Worm (Caenorhabditis elegans) whole organism, young adult: Measurements from ENCODE around the gene Y44A6B.3.

Experiments
- D2030.7 ChIP-seq: fragments of 200-800 bp; sonication (Bioruptor generic); IDR thresholded peaks from 2 replicates; pipeline ENCODE4 v1.3.6; 2022; ENCODE audit warnings: missing genetic modification reagents, missing genetic modification characterization, missing compliant biosample characterization
- F23B12.7 ChIP-seq: sonication (generic microtip); optimal IDR thresholded peaks from 2 replicates; lab custom pipeline; 2017; ENCODE audit warnings: missing genetic modification characterization, mild to moderate bottlenecking, missing compliant biosample characterization, antibody characterized with exemption, moderate library complexity; ENCODE audit not compliant: insufficient read depth
- akir-1 ChIP-seq: fragments of 200-800 bp; sonication (Bioruptor generic); optimal IDR thresholded peaks from 2 replicates; lab custom pipeline; 2018; ENCODE audit warnings: mild to moderate bottlenecking, missing genetic modification characterization, moderate library complexity, missing compliant biosample characterization
- ama-1 ChIP-seq, 3 experiments: fragments of 150-350 bp in 1 of 3; sonication (generic microtip) in 2 of 3; optimal IDR thresholded peaks; 2 replicates each; lab custom pipeline; 2014 to 2018; ENCODE audit warnings: missing biosample characterization in 2 of 3, missing genetic modification characterization in 2 of 3, missing genetic modification reagents in 2 of 3
- aptf-3 ChIP-seq: fragments of 200-800 bp; sonication (Bioruptor generic); IDR thresholded peaks from 2 replicates; pipeline ENCODE4 v1.3.6; 2022; ENCODE audit warnings: missing genetic modification characterization, missing compliant biosample characterization
- ceh-40 ChIP-seq: fragments of 200-800 bp; sonication (Bioruptor generic); IDR thresholded peaks from 2 replicates; pipeline ENCODE4 v1.3.6; 2022; ENCODE audit warnings: missing genetic modification characterization, missing compliant biosample characterization
- ceh-58 ChIP-seq: fragments of 200-800 bp; sonication (Bioruptor generic); IDR thresholded peaks from 2 replicates; pipeline ENCODE4 v1.3.6; 2022; ENCODE audit warnings: missing genetic modification characterization, missing compliant biosample characterization
- ceh-79 ChIP-seq: sonication (generic microtip); optimal IDR thresholded peaks from 2 replicates; lab custom pipeline; 2017; ENCODE audit warnings: mild to moderate bottlenecking, missing genetic modification characterization, missing compliant biosample characterization
- ceh-91 ChIP-seq: fragments of 200-800 bp; sonication (Bioruptor generic); IDR thresholded peaks from 2 replicates; pipeline ENCODE4 v1.3.6; 2022; ENCODE audit warnings: missing genetic modification reagents, missing genetic modification characterization, missing compliant biosample characterization
- die-1 ChIP-seq: sonication (generic microtip); optimal IDR thresholded peaks from 2 replicates; lab custom pipeline; 2016; ENCODE audit warnings: missing genotype, mild to moderate bottlenecking, missing genetic modification characterization, missing compliant biosample characterization
- egl-18 ChIP-seq: fragments of 200-800 bp; sonication (Bioruptor generic); IDR thresholded peaks from 2 replicates; pipeline ENCODE4 v1.3.6; 2022; ENCODE audit warnings: missing genetic modification reagents, missing genetic modification characterization, missing compliant biosample characterization
- fkh-3 ChIP-seq: sonication (generic microtip); optimal IDR thresholded peaks from 2 replicates; lab custom pipeline; 2016; ENCODE audit warnings: mild to moderate bottlenecking, missing genetic modification characterization, missing compliant biosample characterization
- hmg-1.2 ChIP-seq: fragments of 200-800 bp; sonication (Bioruptor generic); IDR thresholded peaks from 2 replicates; pipeline ENCODE4 v1.3.6; 2022; ENCODE audit warnings: missing genetic modification reagents, missing genetic modification characterization, missing compliant biosample characterization
- hrde-1 ChIP-seq: sonication (generic microtip); optimal IDR thresholded peaks from 2 replicates; lab custom pipeline; 2016; ENCODE audit warnings: missing genetic modification characterization, mild to moderate bottlenecking, missing compliant biosample characterization, moderate library complexity, missing genotype, missing genetic modification reagents, borderline replicate concordance
- lin-54 ChIP-seq: fragments of 200-800 bp; sonication (Bioruptor generic); optimal IDR thresholded peaks from 2 replicates; lab custom pipeline; 2018; ENCODE audit warnings: mild to moderate bottlenecking, missing genetic modification characterization, missing compliant biosample characterization
- lir-1 ChIP-seq: fragments of 200-800 bp; sonication (Bioruptor generic); conservative IDR thresholded peaks from 2 replicates; pipeline ENCODE4 v1.3.6; 2022; ENCODE audit warnings: missing genetic modification reagents, missing genetic modification characterization, missing compliant biosample characterization
- lsl-1 ChIP-seq: fragments of 200-800 bp; sonication (Bioruptor generic); optimal IDR thresholded peaks from 2 replicates; lab custom pipeline; 2018; ENCODE audit warnings: mild to moderate bottlenecking, missing genetic modification characterization, moderate library complexity, missing compliant biosample characterization
- madf-3 ChIP-seq: fragments of 200-800 bp; sonication (Bioruptor generic); IDR thresholded peaks from 2 replicates; pipeline ENCODE4 v1.3.6; 2022; ENCODE audit warnings: missing genetic modification reagents, missing genetic modification characterization, missing compliant biosample characterization
- madf-6 ChIP-seq: fragments of 200-800 bp; sonication (Bioruptor generic); IDR thresholded peaks from 2 replicates; pipeline ENCODE4 v1.3.6; 2022; ENCODE audit warnings: missing genetic modification reagents, missing genetic modification characterization, missing compliant biosample characterization
- madf-8 ChIP-seq: fragments of 200-800 bp; sonication (Bioruptor generic); conservative IDR thresholded peaks from 2 replicates; pipeline ENCODE4 v1.3.6; 2022; ENCODE audit warnings: missing genetic modification reagents, missing genetic modification characterization, missing compliant biosample characterization
- mcd-1 ChIP-seq: fragments of 200-800 bp; sonication (Bioruptor generic); IDR thresholded peaks from 2 replicates; pipeline ENCODE4 v1.3.6; 2022; ENCODE audit warnings: missing genetic modification reagents, missing genetic modification characterization, missing compliant biosample characterization
- nhr-120 ChIP-seq: fragments of 200-800 bp; sonication (Bioruptor generic); IDR thresholded peaks from 2 replicates; pipeline ENCODE4 v1.3.6; 2022; ENCODE audit warnings: missing genetic modification characterization, missing compliant biosample characterization
- nhr-179 ChIP-seq: sonication (generic microtip); optimal IDR thresholded peaks from 2 replicates; lab custom pipeline; 2016; ENCODE audit warnings: mild to moderate bottlenecking, missing genetic modification characterization, missing compliant biosample characterization
- repo-1 ChIP-seq: sonication (generic microtip); optimal IDR thresholded peaks from 2 replicates; lab custom pipeline; 2017; ENCODE audit warnings: mild to moderate bottlenecking, missing genetic modification characterization, missing compliant biosample characterization
- rpc-1 ChIP-seq, 2 experiments: fragments of 150-350 bp in 1 of 2; sonication (generic microtip) in 1 of 2; optimal IDR thresholded peaks; 2 replicates each; lab custom pipeline; 2014 to 2018; ENCODE audit warnings: missing biosample characterization in 1 of 2, missing genetic modification characterization in 1 of 2, missing genetic modification reagents in 1 of 2, missing genotype in 1 of 2
- sdz-38 ChIP-seq: sonication (generic microtip); optimal IDR thresholded peaks from 2 replicates; lab custom pipeline; 2016; ENCODE audit warnings: missing genotype, missing genetic modification characterization, missing compliant biosample characterization
- snpc-1.1 ChIP-seq: sonication (generic microtip); optimal IDR thresholded peaks from 2 replicates; lab custom pipeline; 2017; ENCODE audit warnings: missing genetic modification characterization, mild to moderate bottlenecking, missing compliant biosample characterization, antibody characterized with exemption, moderate library complexity, missing genotype, missing genetic modification reagents; ENCODE audit not compliant: insufficient read depth
- snpc-1.3 ChIP-seq: sonication (generic microtip); optimal IDR thresholded peaks from 2 replicates; lab custom pipeline; 2017; ENCODE audit warnings: missing genetic modification characterization, mild to moderate bottlenecking, missing compliant biosample characterization, antibody characterized with exemption, moderate library complexity, missing genotype, missing genetic modification reagents; ENCODE audit not compliant: insufficient read depth
- snpc-4 ChIP-seq, 5 experiments: fragments of 150-350 bp in 1 of 5; sonication (generic microtip) in 4 of 5; optimal IDR thresholded peaks; 2 replicates each; lab custom pipeline; 2014 to 2018; ENCODE audit warnings: missing genetic modification characterization in 5 of 5, missing biosample characterization in 3 of 5, antibody characterized with exemption in 2 of 5, mild to moderate bottlenecking in 2 of 5, missing compliant biosample characterization in 2 of 5, missing genotype in 2 of 5, moderate library complexity in 2 of 5, missing genetic modification reagents in 1 of 5
- unc-62 ChIP-seq: fragments of 150-350 bp; optimal IDR thresholded peaks from 2 replicates; lab custom pipeline; 2014; ENCODE audit warnings: missing biosample characterization, missing genetic modification reagents, missing genetic modification characterization
- zfh-2 ChIP-seq: fragments of 200-800 bp; sonication (Bioruptor generic); conservative IDR thresholded peaks from 2 replicates; pipeline ENCODE4 v1.3.6; 2022; ENCODE audit warnings: missing genetic modification reagents, missing genetic modification characterization, missing compliant biosample characterization
- ztf-22 ChIP-seq: fragments of 200-800 bp; sonication (Bioruptor generic); optimal IDR thresholded peaks from 2 replicates; lab custom pipeline; 2018; ENCODE audit warnings: mild to moderate bottlenecking, missing genetic modification characterization, moderate library complexity, missing compliant biosample characterization
- ztf-3 ChIP-seq: fragments of 200-800 bp; sonication (Bioruptor generic); optimal IDR thresholded peaks from 2 replicates; lab custom pipeline; 2018; ENCODE audit warnings: mild to moderate bottlenecking, missing genetic modification characterization, missing compliant biosample characterization
- ztf-6 ChIP-seq: fragments of 200-800 bp; sonication (Bioruptor generic); IDR thresholded peaks from 2 replicates; pipeline ENCODE4 v1.3.6; 2022; ENCODE audit warnings: missing genetic modification reagents, missing genetic modification characterization, missing compliant biosample characterization

Y44A6B.3 gene

ce11 chrV:20638344-20638743, at the start of gene Y44A6B.3:
TSS of gene Y44A6B.3 (minus strand) at chrV:20638444.
- TF ChIP-seq die-1 (no peak), ceh-91 (no peak), aptf-3 (no peak), ztf-6 (GFP tag; lab: Robert Waterston, UW) (no peak), rpc-1 (optimal IDR thresholded peaks at IDR 0.05; lab: Kevin White, UChicago) (no peak), rpc-1 (tag; optimal IDR thresholded peaks at IDR 0.05; lab: Kevin White, UChicago) (no peak), madf-6 (GFP tag; lab: Robert Waterston, UW) (no peak)

DNA sequence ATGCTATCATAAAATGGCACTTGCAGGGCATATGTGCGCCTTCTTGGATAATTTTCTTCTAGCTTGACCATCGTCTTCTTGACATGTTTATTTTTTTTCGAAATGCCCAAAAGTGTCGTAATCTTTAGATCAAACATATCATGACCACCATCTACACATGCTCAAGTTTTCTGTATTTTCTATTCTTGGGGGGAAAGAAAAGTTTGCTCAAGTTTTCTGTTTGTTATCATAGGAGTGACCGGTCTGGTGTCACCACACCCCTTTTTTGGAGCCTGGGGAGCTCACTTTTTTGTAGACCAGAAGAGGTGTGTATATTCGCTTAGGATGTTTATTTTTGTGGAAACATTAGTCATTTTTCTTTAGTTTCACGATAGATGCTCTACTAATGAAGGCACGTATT, 47.1 kb upstream of the Y44A6B.3 start, which contains the start of gene klf-2:
Gene klf-2 (plus strand): TSS at position 301 of the 400 bp plus-strand sequence.
- TF ChIP-seq ztf-22 (GFP tag; lab: Kevin White, UChicago) = no peak
- no peak for TF ChIP-seq lsl-1 (GFP tag; lab: Kevin White, UChicago)
- no peak for TF ChIP-seq madf-3 (GFP tag; lab: Robert Waterston, UW)
- TF ChIP-seq rpc-1 (optimal IDR thresholded peaks at IDR 0.05; lab: Kevin White, UChicago) = no peak
- TF ChIP-seq rpc-1 (tag; optimal IDR thresholded peaks at IDR 0.05; lab: Kevin White, UChicago) = no peak
- TF ChIP-seq mcd-1 (GFP tag; lab: Robert Waterston, UW) = no peak
- TF ChIP-seq ceh-79 (tag; lab: Kevin White, UChicago) = no peak
- no peak for TF ChIP-seq ceh-58 (GFP tag; lab: Robert Waterston, UW)
- no peak for TF ChIP-seq madf-6 (GFP tag; lab: Robert Waterston, UW)
- no peak for TF ChIP-seq F23B12.7
- TF ChIP-seq ceh-40 (GFP tag; lab: Robert Waterston, UW) = no peak
- no peak for TF ChIP-seq snpc-1.3 (tag; lab: Kevin White, UChicago)
- TF ChIP-seq nhr-179 (tag; lab: Kevin White, UChicago) = no peak
- no peak for TF ChIP-seq hrde-1 (tag; lab: Kevin White, UChicago)
- TF ChIP-seq repo-1 (tag; lab: Kevin White, UChicago) = no peak

- no peak for TF ChIP-seq ztf-3
- TF ChIP-seq nhr-120 (GFP tag; lab: Robert Waterston, UW) = no peak
- no peak for TF ChIP-seq ama-1 (optimal IDR thresholded peaks at IDR 0.05; lab: Kevin White, UChicago)
- no peak for TF ChIP-seq ama-1 (GFP tag; optimal IDR thresholded peaks at IDR 0.05; lab: Kevin White, UChicago)
- no peak for TF ChIP-seq D2030.7 (GFP tag; lab: Robert Waterston, UW)
- no peak for TF ChIP-seq lir-1 (GFP tag; lab: Robert Waterston, UW)
- TF ChIP-seq madf-8 (GFP tag; lab: Robert Waterston, UW) = no peak
- TF ChIP-seq fkh-3 (tag; lab: Kevin White, UChicago) = no peak
- no peak for TF ChIP-seq egl-18 (GFP tag; lab: Robert Waterston, UW)
- no peak for TF ChIP-seq sdz-38 (tag; lab: Kevin White, UChicago)
- no peak for TF ChIP-seq lin-54 (GFP tag; lab: Kevin White, UChicago)
- TF ChIP-seq zfh-2 (GFP tag; lab: Robert Waterston, UW) = no peak
Observed at ce11 chrV:20682309-20682708, 44.1 kb upstream of the Y44A6B.3 start.

- peak; percentile 38 for TF ChIP-seq snpc-4 (GFP tag; optimal IDR thresholded peaks at IDR 0.05; lab: Kevin White, UChicago)
- peak in 2 of 4 experiments; percentile 87 to 90 for TF ChIP-seq snpc-4 (tag; optimal IDR thresholded peaks at IDR 0.05; lab: Kevin White, UChicago)
- TF ChIP-seq akir-1 (GFP tag; lab: Kevin White, UChicago) = no peak
- peak; percentile 69 for TF ChIP-seq snpc-1.1 (tag; lab: Kevin White, UChicago)
- no peak for TF ChIP-seq unc-62 (GFP tag; lab: Kevin White, UChicago)
- peak; percentile 23; the same call in 1 of the 2 replicates for TF ChIP-seq hmg-1.2 (GFP tag; lab: Robert Waterston, UW)
Observed at ce11 chrV:20681824-20682223, 43.6 kb upstream of the Y44A6B.3 start.
